Fruit fly (Drosophila melanogaster): ENCODE results near the gene Cip4.

DNA sequence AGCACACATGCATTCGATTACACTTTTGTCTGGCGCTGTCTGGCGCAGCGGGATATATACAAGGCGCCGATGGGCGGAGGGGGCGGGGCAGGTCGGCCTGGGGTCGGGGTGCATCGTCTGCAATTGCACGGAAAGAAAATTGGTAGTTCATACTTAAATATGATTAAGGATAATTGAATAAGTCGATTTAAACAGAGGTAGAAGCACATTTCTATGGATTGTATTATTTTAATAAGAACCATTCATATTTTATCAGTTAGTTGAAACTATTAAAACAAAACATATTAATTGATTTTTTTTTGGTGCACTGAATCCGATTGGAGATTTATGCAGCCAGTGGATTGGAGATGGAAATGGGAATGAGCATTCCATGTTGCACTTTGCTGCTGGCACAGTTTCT, 36.0 kb upstream of the Cip4 start:
- TF ChIP-seq Hnf4 (GFP tag; optimal IDR thresholded peaks at IDR 0.05) (no peak), Hr78 (GFP tag; optimal IDR thresholded peaks at IDR 0.05) (no peak), dmrt93B (GFP tag; optimal IDR thresholded peaks at IDR 0.05) (no peak), CG32264 (GFP tag; optimal IDR thresholded peaks at IDR 0.05) (no peak)

All from whole organism, wandering third instar larva.